Worm (Caenorhabditis elegans) whole organism, L4 larva: Measurements from ENCODE around the gene lelo-1.

Source experiments
- F44E2.7 ChIP-seq: fragments of 200-800 bp; sonication (Bioruptor generic); IDR thresholded peaks from 2 replicates; pipeline ENCODE4 v2.1.2; 2022; ENCODE audit warnings: missing genetic modification characterization, missing compliant biosample characterization
- F49E8.2 ChIP-seq: sonication (generic microtip); optimal IDR thresholded peaks from 2 replicates; lab custom pipeline; 2016; ENCODE audit warnings: missing compliant biosample characterization, mild to moderate bottlenecking, missing genetic modification characterization, borderline replicate concordance
- R02D3.7 ChIP-seq: fragments of 150-350 bp; sonication (generic microtip); optimal IDR thresholded peaks from 3 replicates; lab custom pipeline; 2014; ENCODE audit warnings: missing biosample characterization, missing genetic modification characterization
- T26A8.4 ChIP-seq: fragments of 200-800 bp; sonication (Bioruptor generic); IDR thresholded peaks from 2 replicates; pipeline ENCODE4 v1.3.6; 2022; ENCODE audit warnings: missing genetic modification characterization, missing compliant biosample characterization
- aha-1 ChIP-seq: fragments of 150-350 bp; peaks from one replicate; lab custom pipeline; 2014; ENCODE audit warnings: missing biosample characterization, missing genetic modification characterization
- ceh-44 ChIP-seq: fragments of 200-800 bp; sonication (Bioruptor generic); IDR thresholded peaks from 2 replicates; pipeline ENCODE4 v1.3.6; 2022; ENCODE audit warnings: missing genetic modification reagents, missing genetic modification characterization, missing compliant biosample characterization
- ces-1 ChIP-seq: fragments of 150-350 bp; sonication (generic microtip); optimal IDR thresholded peaks from 4 replicates; lab custom pipeline; 2014; ENCODE audit warnings: missing biosample characterization, missing genetic modification reagents, missing genetic modification characterization
- cey-2 ChIP-seq: sonication (generic microtip); optimal IDR thresholded peaks from 3 replicates; lab custom pipeline; 2017; ENCODE audit warnings: missing genetic modification characterization, mild to moderate bottlenecking, missing compliant biosample characterization, antibody characterized with exemption, borderline replicate concordance; ENCODE audit not compliant: insufficient read depth
- daf-16 ChIP-seq, 3 experiments: sonication (generic microtip); optimal IDR thresholded peaks; 2 replicates each; lab custom pipeline; 2016 to 2017; ENCODE audit warnings: missing genetic modification characterization in 3 of 3, missing genetic modification reagents in 3 of 3, mild to moderate bottlenecking in 2 of 3, missing compliant biosample characterization in 2 of 3, missing biosample characterization in 1 of 3, moderate library complexity in 1 of 3
- dmd-6 ChIP-seq: fragments of 200-800 bp; sonication (Bioruptor generic); IDR thresholded peaks from 2 replicates; pipeline ENCODE4 v1.3.6; 2022; ENCODE audit warnings: missing genetic modification reagents, missing genetic modification characterization, missing compliant biosample characterization
- dve-1 ChIP-seq: sonication (generic microtip); optimal IDR thresholded peaks from 2 replicates; lab custom pipeline; 2017; ENCODE audit warnings: antibody characterized with exemption, mild to moderate bottlenecking, missing genetic modification characterization, missing compliant biosample characterization; ENCODE audit not compliant: insufficient read depth
- fkh-10 ChIP-seq: fragments of 150-350 bp; optimal IDR thresholded peaks from 2 replicates; lab custom pipeline; 2014; ENCODE audit warnings: missing biosample characterization, missing genetic modification reagents, missing genetic modification characterization
- fos-1 ChIP-seq: fragments of 150-350 bp; optimal IDR thresholded peaks from 2 replicates; lab custom pipeline; 2014; ENCODE audit warnings: missing biosample characterization, missing genetic modification characterization
- hif-1 ChIP-seq, 2 experiments: sonication (generic microtip); optimal IDR thresholded peaks; 2 replicates each; lab custom pipeline; 2016 to 2017; ENCODE audit warnings: missing compliant biosample characterization in 2 of 2, missing genetic modification characterization in 2 of 2, missing genetic modification reagents in 2 of 2, missing genotype in 2 of 2, mild to moderate bottlenecking in 1 of 2
- hlh-11 ChIP-seq: fragments of 200-800 bp; sonication (Bioruptor generic); optimal IDR thresholded peaks from 2 replicates; lab custom pipeline; 2018; ENCODE audit warnings: mild to moderate bottlenecking, missing genetic modification characterization, missing compliant biosample characterization
- hlh-30 ChIP-seq: sonication (generic microtip); optimal IDR thresholded peaks from 2 replicates; lab custom pipeline; 2017; ENCODE audit warnings: antibody characterized with exemption, mild to moderate bottlenecking, missing genetic modification characterization, missing compliant biosample characterization; ENCODE audit not compliant: insufficient read depth
- lin-1 ChIP-seq: fragments of 200-800 bp; sonication (Bioruptor generic); IDR thresholded peaks from 2 replicates; pipeline ENCODE4 v1.3.6; 2022; ENCODE audit warnings: missing genetic modification reagents, missing genetic modification characterization, missing compliant biosample characterization
- lin-13 ChIP-seq: fragments of 150-350 bp; optimal IDR thresholded peaks from 2 replicates; lab custom pipeline; 2014; ENCODE audit warnings: missing biosample characterization, missing genetic modification reagents, missing genetic modification characterization
- lin-15B ChIP-seq: fragments of 150-350 bp; sonication (generic microtip); optimal IDR thresholded peaks from 3 replicates; lab custom pipeline; 2014; ENCODE audit warnings: missing biosample characterization, missing genetic modification characterization
- lin-29 ChIP-seq: fragments of 200-800 bp; sonication (Bioruptor generic); IDR thresholded peaks from 2 replicates; pipeline ENCODE4 v1.3.6; 2022; ENCODE audit warnings: missing genetic modification reagents, missing genetic modification characterization, missing compliant biosample characterization
- mep-1 ChIP-seq: fragments of 150-350 bp; sonication (generic microtip); optimal IDR thresholded peaks from 3 replicates; lab custom pipeline; 2014; ENCODE audit warnings: missing biosample characterization, missing genetic modification characterization
- mes-2 ChIP-seq: sonication (generic microtip); optimal IDR thresholded peaks from 2 replicates; lab custom pipeline; 2016; ENCODE audit warnings: missing genotype, mild to moderate bottlenecking, missing genetic modification characterization, missing compliant biosample characterization; ENCODE audit not compliant: poor library complexity, severe bottlenecking
- mxl-2 ChIP-seq: fragments of 200-800 bp; sonication (Bioruptor generic); conservative IDR thresholded peaks from 2 replicates; pipeline ENCODE4 v1.3.6; 2022; ENCODE audit warnings: missing genetic modification reagents, missing genetic modification characterization, missing compliant biosample characterization
- mxl-3 ChIP-seq: fragments of 200-800 bp; sonication (Bioruptor generic); optimal IDR thresholded peaks from 2 replicates; lab custom pipeline; 2018; ENCODE audit warnings: mild to moderate bottlenecking, missing genetic modification characterization, missing compliant biosample characterization
- nhr-11 ChIP-seq: fragments of 150-350 bp; optimal IDR thresholded peaks from 2 replicates; lab custom pipeline; 2014; ENCODE audit warnings: missing biosample characterization, missing genetic modification characterization
- nhr-25 ChIP-seq: sonication (generic microtip); optimal IDR thresholded peaks from 2 replicates; lab custom pipeline; 2017; ENCODE audit warnings: missing genetic modification characterization, mild to moderate bottlenecking, missing compliant biosample characterization, antibody characterized with exemption, moderate library complexity, borderline replicate concordance; ENCODE audit not compliant: insufficient read depth
- nhr-28 ChIP-seq: fragments of 150-350 bp; optimal IDR thresholded peaks from 2 replicates; lab custom pipeline; 2014; ENCODE audit warnings: missing biosample characterization, missing genetic modification characterization
- nhr-6 ChIP-seq: fragments of 150-350 bp; optimal IDR thresholded peaks from 2 replicates; lab custom pipeline; 2014; ENCODE audit warnings: missing biosample characterization, missing genetic modification characterization
- nhr-77 ChIP-seq: fragments of 150-350 bp; optimal IDR thresholded peaks from 2 replicates; lab custom pipeline; 2014; ENCODE audit warnings: missing biosample characterization, missing genetic modification characterization
- pqm-1 ChIP-seq: sonication (generic microtip); optimal IDR thresholded peaks from 2 replicates; lab custom pipeline; 2017; ENCODE audit warnings: missing biosample characterization, missing genetic modification characterization
- unc-62 ChIP-seq, 3 experiments: fragments of 150-350 bp in 1 of 3; sonication (generic microtip); optimal IDR thresholded peaks in 2 of 3; peaks in 1 of 3; 1 replicate in 1 of 3; 2 replicates in 2 of 3; lab custom pipeline; 2014 to 2017; ENCODE audit warnings: missing biosample characterization in 3 of 3, missing genetic modification characterization in 3 of 3, missing genetic modification reagents in 3 of 3, missing genotype in 1 of 3

The lelo-1 gene

DNA sequence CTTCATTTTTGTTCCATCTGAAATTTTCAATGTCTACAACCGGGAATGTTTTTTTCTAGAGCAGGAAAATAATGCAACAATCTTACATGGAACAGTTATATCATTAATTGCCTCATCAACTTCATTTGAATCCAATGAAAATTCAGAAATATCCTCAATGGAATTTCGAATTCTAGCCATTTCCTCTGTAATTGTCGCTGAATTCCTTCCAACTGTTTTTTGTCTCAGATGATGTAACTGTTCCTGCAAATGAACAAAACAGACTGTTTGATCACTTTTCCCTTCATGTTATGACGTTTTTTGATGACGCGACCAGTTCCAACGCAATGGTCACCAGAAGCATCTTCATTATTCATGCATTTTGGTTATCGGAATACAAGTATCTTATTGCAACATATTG is 24.7 kb upstream of the lelo-1 start:
- no peak for TF ChIP-seq F44E2.7 (GFP tag; lab: Robert Waterston, UW)
- peak in 1 of 2 experiments; percentile 92 for TF ChIP-seq unc-62 (GFP tag; optimal IDR thresholded peaks at IDR 0.05 in 1 of 2; lab: Kevin White, UChicago)
- no peak for TF ChIP-seq unc-62 (tag; optimal IDR thresholded peaks at IDR 0.05; lab: Kevin White, UChicago)
- TF ChIP-seq, all 104 proteins: peak for 1

DNA sequence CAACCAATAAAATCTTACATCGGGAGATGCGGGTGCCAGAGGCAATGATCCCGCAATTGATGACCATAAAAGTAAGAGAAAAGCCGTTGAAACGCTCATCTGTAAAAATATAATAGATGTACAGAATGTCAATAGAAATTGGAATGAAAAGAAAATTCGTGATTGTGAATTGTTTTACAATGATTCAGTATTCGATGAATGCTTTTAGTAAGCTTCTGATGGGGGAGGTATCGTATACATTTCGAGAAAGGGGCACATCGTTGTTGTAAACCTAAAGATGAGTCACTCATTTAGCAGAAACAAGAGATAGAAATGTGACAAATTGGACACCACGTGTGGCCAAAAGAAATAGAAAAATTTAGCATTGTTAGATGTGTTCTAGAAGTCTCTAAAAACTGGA is 23.6 kb upstream of the lelo-1 start, which contains the start of gene C30B5.6:
Gene C30B5.6, minus strand, starts transcription at position 101 of the 400 bp plus-strand sequence.
- no peak for TF ChIP-seq lin-15B (tag; lab: Kevin White, UChicago)
- peak; percentile 29 for TF ChIP-seq aha-1 (tag; lab: Kevin White, UChicago)

DNA sequence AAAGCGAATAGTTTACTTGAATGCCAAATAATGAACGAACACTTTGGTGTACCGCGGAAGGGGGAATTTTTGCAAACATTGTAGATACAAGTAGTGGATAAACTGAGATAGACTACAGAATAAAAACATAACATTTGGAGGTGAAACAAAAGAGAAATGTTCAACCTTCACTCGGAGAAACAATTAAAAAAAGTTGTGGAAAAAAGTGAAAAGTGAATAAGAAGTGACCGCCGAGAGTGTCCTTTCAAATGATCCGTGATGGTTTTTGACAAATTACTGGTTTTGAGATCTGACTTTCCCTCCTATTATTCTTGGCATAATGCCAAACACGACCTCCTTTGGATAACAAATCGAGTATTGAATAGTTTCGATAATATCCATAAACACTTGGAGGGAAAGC is 22.4 kb upstream of the lelo-1 start:
- TF ChIP-seq T26A8.4 (GFP tag; lab: Robert Waterston, UW) (no peak), nhr-25 (tag; lab: Kevin White, UChicago) (no peak), fos-1 (tag; lab: Kevin White, UChicago) (no peak), ceh-44 (GFP tag; lab: Robert Waterston, UW) (no peak), nhr-6 (tag; lab: Kevin White, UChicago) (no peak), hlh-30 (tag; lab: Kevin White, UChicago) (no peak), lin-13 (GFP tag; lab: Kevin White, UChicago) (no peak), nhr-11 (no peak)

DNA sequence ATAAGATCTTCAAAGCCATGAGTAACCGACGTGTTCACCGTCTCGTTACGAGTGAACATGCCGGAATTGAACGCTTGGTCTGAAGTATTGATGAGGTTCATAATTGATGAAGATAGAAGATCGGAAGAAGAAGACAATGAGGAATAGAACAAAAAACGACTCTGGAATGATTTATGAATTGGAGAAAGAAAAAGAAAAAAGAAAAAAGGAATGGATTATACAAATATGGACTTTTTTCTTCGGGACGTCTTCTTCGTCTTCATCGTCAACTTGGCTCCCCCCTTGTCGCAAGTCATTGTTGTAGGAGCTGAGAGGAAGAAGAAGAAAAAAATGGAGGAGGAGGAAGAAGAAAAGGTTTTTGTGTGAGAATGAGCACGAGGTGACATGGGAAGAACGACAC is 19.2 kb upstream of the lelo-1 start, which contains the start of gene srsy-2:
Gene srsy-2, minus strand, starts transcription at position 101 of the 400 bp plus-strand sequence.
- TF ChIP-seq aha-1 (tag; lab: Kevin White, UChicago) (peak; percentile 28), cey-2 (no peak), fkh-10 (GFP tag; lab: Kevin White, UChicago) (peak; percentile 32)

DNA sequence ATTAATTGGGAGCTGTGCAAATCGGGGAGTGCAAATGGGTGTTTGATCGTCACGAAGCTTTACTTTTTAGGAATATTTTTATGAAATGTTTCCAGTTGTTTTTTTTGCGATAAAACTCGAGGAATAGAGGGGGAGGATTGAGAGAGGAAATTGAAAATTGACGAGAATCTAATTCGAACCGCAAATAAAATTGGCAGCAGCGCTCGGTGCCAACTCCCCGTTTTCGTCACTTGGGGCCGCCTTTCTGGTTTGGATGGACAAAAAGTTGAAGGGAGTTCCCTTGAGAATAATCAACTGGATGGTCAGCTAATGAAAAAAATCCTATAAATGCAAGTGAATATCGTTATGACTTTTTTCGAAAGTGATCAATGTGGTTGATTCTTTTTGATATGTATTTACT is 16.0 kb upstream of the lelo-1 start:
- TF ChIP-seq ces-1 (GFP tag; lab: Kevin White, UChicago) = peak; percentile 26
- no peak for TF ChIP-seq hif-1 (tag; optimal IDR thresholded peaks at IDR 0.05; lab: Kevin White, UChicago)
- no peak for TF ChIP-seq R02D3.7

DNA sequence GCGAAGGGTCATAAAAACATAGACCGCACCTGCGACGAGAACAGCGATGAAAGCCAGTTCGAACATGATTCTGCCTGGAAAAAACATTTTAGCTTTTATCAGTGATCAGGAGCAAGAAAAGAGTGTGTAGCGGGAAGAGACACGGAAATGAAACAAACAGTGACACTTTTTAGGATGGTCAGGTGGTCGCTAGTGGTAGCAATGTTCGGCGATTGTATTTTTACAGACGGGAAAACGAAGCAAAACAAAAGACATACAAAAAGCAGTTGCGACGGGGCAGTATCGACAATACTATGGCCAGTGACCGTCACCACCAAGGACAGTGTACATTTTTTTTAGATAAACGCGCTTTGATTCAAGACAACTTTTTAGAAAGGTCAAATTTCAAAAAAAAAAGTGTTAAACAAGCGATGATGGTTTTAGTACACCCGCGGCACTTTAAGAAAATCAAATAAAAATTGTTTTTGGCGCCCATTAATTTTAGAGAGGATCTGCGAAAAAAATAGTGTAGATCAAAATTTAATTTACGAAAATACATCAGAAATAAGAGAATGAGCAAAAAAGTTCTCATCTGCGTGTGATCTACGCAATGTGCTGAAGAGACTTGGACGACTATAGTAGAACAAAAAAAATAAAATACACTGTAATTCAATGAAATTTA is 10.6 kb upstream of the lelo-1 start, which contains the start of gene T24H7.9:
Gene T24H7.9, minus strand, starts transcription at position 74 of the 661 bp plus-strand sequence.
- TF ChIP-seq mep-1 (peak; percentile 8), aha-1 (tag; lab: Kevin White, UChicago) (peak; percentile 68), nhr-77 (tag; lab: Kevin White, UChicago) (no peak), dve-1 (tag; lab: Kevin White, UChicago) (peak; percentile 61), hlh-11 (tag; lab: Kevin White, UChicago) (peak; percentile 68), mxl-2 (no peak), lin-29 (GFP tag; lab: Robert Waterston, UW) (peak; percentile 43; the same call in 1 of the 2 replicates), dmd-6 (GFP tag; lab: Robert Waterston, UW) (peak; percentile 37; the same call in 1 of the 2 replicates), F49E8.2 (no peak), nhr-28 (tag; lab: Kevin White, UChicago) (peak; percentile 31), lin-1 (GFP tag; lab: Robert Waterston, UW) (0 out of 2 replicates have a peak, but pooled peaks have one; percentile 41), daf-16 (GFP tag; optimal IDR thresholded peaks at IDR 0.05; lab: Kevin White, UChicago) (no peak), daf-16 (tag; optimal IDR thresholded peaks at IDR 0.05; lab: Kevin White, UChicago) (peak; percentile 60), mes-2 (tag; lab: Kevin White, UChicago) (peak; percentile 23), pqm-1 (tag; lab: Kevin White, UChicago) (no peak), mxl-3 (GFP tag; lab: Kevin White, UChicago) (no peak), hlh-30 (tag; lab: Kevin White, UChicago) (peak; percentile 66)
